Fruit fly (Drosophila melanogaster) whole organism, embryonic: ENCODE results near the gene Mettl5.

Experiments
- Ada2b ChIP-seq: fragments of 200-800 bp; sonication (Bioruptor generic); IDR thresholded peaks from 2 replicates; pipeline ENCODE4 v1.3.6; 2022; ENCODE audit warnings: missing biosample characterization, missing genetic modification characterization
- CG10366 ChIP-seq: fragments of 200-800 bp; sonication (Bioruptor generic); IDR thresholded peaks from 2 replicates; pipeline ENCODE4 v1.3.6; 2022; ENCODE audit warnings: missing biosample characterization, missing genetic modification characterization
- CG10565 ChIP-seq: fragments of 200-800 bp; sonication (Bioruptor generic); optimal IDR thresholded peaks from 3 replicates; lab custom pipeline; 2016; ENCODE audit warnings: missing biosample characterization, mild to moderate bottlenecking, missing genetic modification characterization
- CG10979 ChIP-seq: fragments of 200-800 bp; sonication (Bioruptor generic); optimal IDR thresholded peaks from 2 replicates; lab custom pipeline; 2018; ENCODE audit warnings: missing biosample characterization, mild to moderate bottlenecking, missing genetic modification characterization, moderate library complexity
- CG11695 ChIP-seq: fragments of 200-800 bp; sonication (Bioruptor generic); IDR thresholded peaks from 3 replicates; pipeline ENCODE4 v1.3.6; 2022; ENCODE audit warnings: missing biosample characterization, missing genetic modification characterization
- CG12659 ChIP-seq: fragments of 200-800 bp; sonication (Bioruptor generic); optimal IDR thresholded peaks from 3 replicates; lab custom pipeline; 2017; ENCODE audit warnings: mild to moderate bottlenecking, missing biosample characterization, missing genetic modification reagents, missing genetic modification characterization
- CG15269 ChIP-seq: fragments of 200-800 bp; sonication (Bioruptor generic); optimal IDR thresholded peaks from 2 replicates; lab custom pipeline; 2018; ENCODE audit warnings: missing biosample characterization, mild to moderate bottlenecking, missing genetic modification characterization, moderate library complexity
- CG17385 ChIP-seq: fragments of 200-800 bp; sonication (Bioruptor generic); optimal IDR thresholded peaks from 3 replicates; lab custom pipeline; 2018; ENCODE audit warnings: missing biosample characterization, mild to moderate bottlenecking, missing genetic modification characterization
- CG18262 ChIP-seq: fragments of 200-800 bp; optimal IDR thresholded peaks from 3 replicates; lab custom pipeline; 2019; ENCODE audit warnings: missing biosample characterization, mild to moderate bottlenecking, missing genetic modification characterization, moderate library complexity
- CG30403 ChIP-seq: fragments of 200-800 bp; sonication (Bioruptor generic); optimal IDR thresholded peaks from 3 replicates; lab custom pipeline; 2016; ENCODE audit warnings: missing biosample characterization, missing genetic modification characterization
- CG3847 ChIP-seq: fragments of 200-800 bp; sonication (Bioruptor generic); IDR thresholded peaks from 2 replicates; pipeline ENCODE4 v1.3.6; 2022; ENCODE audit warnings: missing biosample characterization, missing genetic modification characterization
- CG7745 ChIP-seq: fragments of 200-800 bp; sonication (Bioruptor generic); optimal IDR thresholded peaks from 2 replicates; lab custom pipeline; 2018; ENCODE audit warnings: missing biosample characterization, mild to moderate bottlenecking, missing genetic modification characterization, moderate library complexity
- CG7839 ChIP-seq: fragments of 200-800 bp; sonication (Bioruptor generic); optimal IDR thresholded peaks from 3 replicates; lab custom pipeline; 2018; ENCODE audit warnings: missing biosample characterization, mild to moderate bottlenecking, missing genetic modification characterization, moderate library complexity
- CG7987 ChIP-seq: fragments of 200-800 bp; sonication (Bioruptor generic); optimal IDR thresholded peaks from 2 replicates; lab custom pipeline; 2018; ENCODE audit warnings: missing biosample characterization, mild to moderate bottlenecking, missing genetic modification characterization, moderate library complexity
- CG9437 ChIP-seq: fragments of 200-800 bp; sonication (Bioruptor generic); optimal IDR thresholded peaks from 2 replicates; lab custom pipeline; 2018; ENCODE audit warnings: missing biosample characterization, mild to moderate bottlenecking, missing genetic modification characterization
- Dad ChIP-seq: fragments of 200-800 bp; sonication (Bioruptor generic); optimal IDR thresholded peaks from 3 replicates; lab custom pipeline; 2016; ENCODE audit warnings: missing biosample characterization, missing genetic modification characterization
- Deaf1 ChIP-seq: fragments of 200-800 bp; optimal IDR thresholded peaks from 3 replicates; lab custom pipeline; 2019; ENCODE audit warnings: missing biosample characterization, mild to moderate bottlenecking, missing genetic modification characterization, moderate library complexity
- E2f2 ChIP-seq: fragments of 200-800 bp; sonication (Bioruptor generic); IDR thresholded peaks from 2 replicates; pipeline ENCODE4 v1.3.6; 2022; ENCODE audit warnings: missing biosample characterization, missing genetic modification characterization
- Ets65A ChIP-seq: fragments of 200-800 bp; sonication (Bioruptor generic); peaks from one replicate; lab custom pipeline; 2016; ENCODE audit warnings: missing biosample characterization, missing genetic modification characterization
- Hr51 ChIP-seq, 2 experiments: fragments of 200-800 bp; sonication (Bioruptor generic); optimal IDR thresholded peaks; 2 replicates in 1 of 2; 3 replicates in 1 of 2; lab custom pipeline; 2016 to 2018; ENCODE audit warnings: missing biosample characterization in 2 of 2, missing genetic modification characterization in 2 of 2, mild to moderate bottlenecking in 1 of 2, moderate library complexity in 1 of 2
- Mad ChIP-seq: fragments of 200-800 bp; sonication (Bioruptor generic); optimal IDR thresholded peaks from 2 replicates; lab custom pipeline; 2016; ENCODE audit warnings: missing biosample characterization, missing genetic modification characterization
- Max ChIP-seq: fragments of 200-800 bp; sonication (Bioruptor generic); optimal IDR thresholded peaks from 2 replicates; lab custom pipeline; 2016; ENCODE audit warnings: missing biosample characterization, mild to moderate bottlenecking, missing genetic modification characterization
- Med ChIP-seq: fragments of 200-800 bp; sonication (Bioruptor generic); peaks from one replicate; lab custom pipeline; 2016; ENCODE audit warnings: missing biosample characterization, missing genetic modification characterization, mild to moderate bottlenecking, inconsistent platforms, moderate library complexity
- Meics ChIP-seq: fragments of 200-800 bp; sonication (Bioruptor generic); optimal IDR thresholded peaks from 2 replicates; lab custom pipeline; 2017; ENCODE audit warnings: missing biosample characterization, mild to moderate bottlenecking, missing genetic modification characterization
- NC2α ChIP-seq: fragments of 200-800 bp; sonication (Bioruptor generic); optimal IDR thresholded peaks from 2 replicates; lab custom pipeline; 2016; ENCODE audit warnings: missing biosample characterization, missing genetic modification characterization
- Oli ChIP-seq: fragments of 200-800 bp; sonication (Bioruptor generic); optimal IDR thresholded peaks from 2 replicates; lab custom pipeline; 2018; ENCODE audit warnings: missing biosample characterization, mild to moderate bottlenecking, missing genetic modification characterization, moderate library complexity
- PHDP ChIP-seq: fragments of 200-800 bp; sonication (Bioruptor generic); optimal IDR thresholded peaks from 3 replicates; lab custom pipeline; 2018; ENCODE audit warnings: missing biosample characterization, mild to moderate bottlenecking, missing genetic modification characterization, moderate library complexity
- Ssrp ChIP-seq: fragments of 200-800 bp; sonication (Bioruptor generic); optimal IDR thresholded peaks from 2 replicates; lab custom pipeline; 2018; ENCODE audit warnings: missing biosample characterization, mild to moderate bottlenecking, missing genetic modification characterization, moderate library complexity
- Stat92E ChIP-seq, 3 experiments: fragments of >200 bp in 2 of 3; fragments of 200-800 bp in 1 of 3; sonication (Bioruptor generic) in 1 of 3; optimal IDR thresholded peaks; 2 replicates each; lab custom pipeline; 2017 to 2019; ENCODE audit warnings: missing biosample characterization in 3 of 3, missing genetic modification characterization in 3 of 3, mild to moderate bottlenecking in 1 of 3, moderate library complexity in 1 of 3
- abd-A ChIP-seq: fragments of 200-800 bp; sonication (Bioruptor generic); optimal IDR thresholded peaks from 3 replicates; lab custom pipeline; 2019; ENCODE audit warnings: missing biosample characterization, mild to moderate bottlenecking, missing genetic modification characterization, moderate library complexity
- bbx ChIP-seq: fragments of 200-800 bp; sonication (Bioruptor generic); IDR thresholded peaks from 2 replicates; pipeline ENCODE4 v1.3.6; 2022; ENCODE audit warnings: missing biosample characterization, missing genetic modification characterization; ENCODE audit not compliant: partially characterized antibody
- caup ChIP-seq: fragments of 200-800 bp; sonication (Bioruptor generic); optimal IDR thresholded peaks from 3 replicates; lab custom pipeline; 2017; ENCODE audit warnings: missing biosample characterization, mild to moderate bottlenecking, missing genetic modification characterization, moderate library complexity; ENCODE audit not compliant: severe bottlenecking
- chn ChIP-seq: fragments of 200-800 bp; sonication (Bioruptor generic); optimal IDR thresholded peaks from 2 replicates; lab custom pipeline; 2016; ENCODE audit warnings: missing biosample characterization, missing genetic modification characterization
- esg ChIP-seq: fragments of 200-800 bp; sonication (Bioruptor generic); conservative IDR thresholded peaks from 2 replicates; pipeline ENCODE4 v1.3.6; 2022; ENCODE audit warnings: missing biosample characterization, missing genetic modification characterization
- eve ChIP-seq, 2 experiments: fragments of >200 bp; optimal IDR thresholded peaks; 2 replicates each; lab custom pipeline; 2017; ENCODE audit warnings: missing biosample characterization in 2 of 2, missing genetic modification characterization in 2 of 2
- grau ChIP-seq: fragments of 200-800 bp; optimal IDR thresholded peaks from 3 replicates; lab custom pipeline; 2019; ENCODE audit warnings: missing biosample characterization, mild to moderate bottlenecking, missing genetic modification characterization, moderate library complexity
- knrl ChIP-seq: fragments of 200-800 bp; sonication (Bioruptor generic); IDR thresholded peaks from 3 replicates; pipeline ENCODE4 v1.3.6; 2022; ENCODE audit warnings: missing biosample characterization, missing genetic modification characterization; ENCODE audit not compliant: partially characterized antibody
- lab ChIP-seq: fragments of 200-800 bp; sonication (Bioruptor generic); optimal IDR thresholded peaks from 3 replicates; lab custom pipeline; 2017; ENCODE audit warnings: missing biosample characterization, missing genetic modification characterization, mild to moderate bottlenecking, moderate library complexity, missing genetic modification reagents
- mam ChIP-seq: fragments of 200-800 bp; sonication (Bioruptor generic); optimal IDR thresholded peaks from 3 replicates; lab custom pipeline; 2016; ENCODE audit warnings: missing biosample characterization, missing genetic modification characterization
- nmo ChIP-seq: fragments of 200-800 bp; sonication (Bioruptor generic); optimal IDR thresholded peaks from 2 replicates; lab custom pipeline; 2018; ENCODE audit warnings: missing biosample characterization, mild to moderate bottlenecking, missing genetic modification characterization, moderate library complexity
- nom ChIP-seq: fragments of 200-800 bp; sonication (Bioruptor generic); optimal IDR thresholded peaks from 2 replicates; lab custom pipeline; 2017; ENCODE audit warnings: missing biosample characterization, missing genetic modification characterization, mild to moderate bottlenecking, moderate library complexity, missing genetic modification reagents
- otp ChIP-seq: fragments of 200-800 bp; sonication (Bioruptor generic); IDR thresholded peaks from 3 replicates; pipeline ENCODE4, ENCODE4 v1.3.6; 2022; ENCODE audit warnings: missing biosample characterization, missing genetic modification characterization
- sens ChIP-seq: fragments of 200-800 bp; sonication (Bioruptor generic); peaks from one replicate; lab custom pipeline; 2016; ENCODE audit warnings: missing biosample characterization, missing genetic modification characterization
- sisA ChIP-seq: fragments of 200-800 bp; sonication (Bioruptor generic); IDR thresholded peaks from 2 replicates; pipeline ENCODE4 v1.3.6; 2022; ENCODE audit warnings: missing biosample characterization, missing genetic modification characterization
- sqz ChIP-seq: fragments of 200-800 bp; sonication (Bioruptor generic); optimal IDR thresholded peaks from 3 replicates; lab custom pipeline; 2018; ENCODE audit warnings: missing biosample characterization, mild to moderate bottlenecking, missing genetic modification characterization
- sr ChIP-seq: fragments of 200-800 bp; sonication (Bioruptor generic); IDR thresholded peaks from 3 replicates; pipeline ENCODE4 v1.3.6; 2022; ENCODE audit warnings: missing biosample characterization, missing genetic modification characterization
- unpg ChIP-seq: fragments of 200-800 bp; sonication (Bioruptor generic); optimal IDR thresholded peaks from 3 replicates; lab custom pipeline; 2018; ENCODE audit warnings: missing biosample characterization, mild to moderate bottlenecking, missing genetic modification characterization, moderate library complexity
- vvl ChIP-seq: fragments of 200-800 bp; sonication (Bioruptor generic); IDR thresholded peaks from 2 replicates; pipeline ENCODE4 v1.3.6; 2022; ENCODE audit warnings: missing biosample characterization, missing genetic modification characterization

The Mettl5 gene

DNA sequence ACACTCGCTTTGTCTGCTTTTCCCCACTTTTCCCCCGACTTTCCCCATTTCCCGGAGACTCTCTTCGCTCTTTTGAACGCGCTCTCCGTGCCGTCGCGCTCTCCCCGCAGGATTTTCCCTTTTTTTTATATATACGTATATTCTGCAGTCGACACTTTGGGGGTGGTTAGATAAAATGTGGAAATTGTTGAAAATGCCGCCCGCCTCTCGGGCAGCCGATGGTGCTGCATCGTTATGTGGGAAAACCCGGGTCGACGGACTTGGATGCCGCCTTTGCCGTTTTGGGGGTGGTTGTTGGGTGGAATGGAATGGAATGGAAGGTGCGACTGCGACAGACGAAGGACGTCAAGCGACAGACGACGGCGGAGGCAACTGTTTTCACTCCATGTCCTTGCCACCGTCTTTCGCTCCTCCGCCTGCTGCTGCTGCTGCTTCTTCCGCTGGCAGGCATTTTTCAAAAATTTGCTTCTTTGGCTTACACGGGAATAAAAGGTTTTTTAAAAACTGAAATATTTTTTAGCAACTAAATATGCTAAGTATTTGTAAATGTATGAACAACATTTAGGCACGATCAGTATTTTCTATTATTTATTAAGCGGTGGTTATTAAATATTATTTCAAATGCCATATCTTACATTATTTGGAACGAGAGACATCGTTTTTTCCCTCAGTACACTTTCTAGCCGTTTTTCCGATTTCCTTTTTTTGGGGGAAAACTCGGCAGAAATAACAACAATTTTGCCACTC is 32.6 kb upstream of the Mettl5 start (continued):
- peak; percentile 18 for TF ChIP-seq Oli (tag; lab: Kevin White, UChicago)
- no peak for TF ChIP-seq CG3847
- peak; percentile 47 for TF ChIP-seq CG18262 (tag; lab: Kevin White, UChicago)
- TF ChIP-seq CG12659 (GFP tag; lab: Kevin White, UChicago) = peak; percentile 18
- peak; percentile 30 for TF ChIP-seq Deaf1 (tag; lab: Kevin White, UChicago)
- no peak for TF ChIP-seq CG10565 (GFP tag; lab: Kevin White, UChicago)
- TF ChIP-seq sqz = peak; percentile 19
- peak; percentile 57 for TF ChIP-seq grau
- TF ChIP-seq vvl (GFP tag; lab: Robert Waterston, UW) = peak; percentile 47; the same call in 1 of the 2 replicates
- no peak for TF ChIP-seq CG7987 (GFP tag; lab: Kevin White, UChicago)
- peak; percentile 28 for TF ChIP-seq caup (GFP tag; lab: Kevin White, UChicago)
- TF ChIP-seq Med = peak; percentile 37
- TF ChIP-seq lab (GFP tag; lab: Kevin White, UChicago) = peak; percentile 36
- TF ChIP-seq CG7839 (tag; lab: Kevin White, UChicago) = peak; percentile 52
- peak; percentile 89 for TF ChIP-seq abd-A
- TF ChIP-seq Mad = peak; percentile 3
- no peak for TF ChIP-seq otp (GFP tag; lab: Robert Waterston, UW)
- TF ChIP-seq Ssrp (tag; lab: Kevin White, UChicago) = peak; percentile 13
- peak; percentile 50 for TF ChIP-seq unpg (GFP tag; lab: Kevin White, UChicago)
- TF ChIP-seq bbx = peak; percentile 62
- 0 out of 2 replicates have a peak, but pooled peaks have one; percentile 8 for TF ChIP-seq Ada2b
- TF ChIP-seq sr = no peak
- peak; percentile 80 for TF ChIP-seq sens
- 0 out of 3 replicates have a peak, but pooled peaks have one; percentile 9 for TF ChIP-seq CG11695 (GFP tag; lab: Robert Waterston, UW)
- TF ChIP-seq Stat92E (GFP tag; optimal IDR thresholded peaks at IDR 0.05; lab: Kevin White, UChicago) = no peak
- peak; percentile 44 for TF ChIP-seq PHDP (tag; lab: Kevin White, UChicago)
- peak; percentile 9 for TF ChIP-seq nmo (GFP tag; lab: Kevin White, UChicago)
- TF ChIP-seq knrl (GFP tag; lab: Robert Waterston, UW) = no peak
- TF ChIP-seq Max (GFP tag; lab: Kevin White, UChicago) = no peak
- TF ChIP-seq esg = 0 out of 2 replicates have a peak, but pooled peaks have one; percentile 8
- TF ChIP-seq mam (GFP tag; lab: Kevin White, UChicago) = no peak
- no peak for TF ChIP-seq NC2α (GFP tag; lab: Kevin White, UChicago)
- TF ChIP-seq CG9437 (GFP tag; lab: Kevin White, UChicago) = no peak
- TF ChIP-seq CG10366 (GFP tag; lab: Robert Waterston, UW) = peak; percentile 23
- peak in 1 of 2 experiments; percentile 67 for TF ChIP-seq Hr51 (GFP tag; optimal IDR thresholded peaks at IDR 0.05; lab: Kevin White, UChicago)
- TF ChIP-seq CG7745 (tag; lab: Kevin White, UChicago) = no peak
- TF ChIP-seq CG30403 = peak; percentile 22
- peak; percentile 26 for TF ChIP-seq CG17385 (GFP tag; lab: Kevin White, UChicago)
- no peak for TF ChIP-seq nom (GFP tag; lab: Kevin White, UChicago)
- no peak for TF ChIP-seq chn (GFP tag; lab: Kevin White, UChicago)
- TF ChIP-seq Meics (GFP tag; lab: Kevin White, UChicago) = peak; percentile 43
- TF ChIP-seq Dad (GFP tag; lab: Kevin White, UChicago) = no peak
- TF ChIP-seq CG15269 (tag; lab: Kevin White, UChicago) = peak; percentile 48
- TF ChIP-seq eve (GFP tag; optimal IDR thresholded peaks at IDR 0.05; lab: Kevin White, UChicago) = peak in 1 of 2 experiments; percentile 25
- peak; percentile 64 for TF ChIP-seq Ets65A (GFP tag; lab: Kevin White, UChicago)
- TF ChIP-seq sisA (GFP tag; lab: Robert Waterston, UW) = no peak
- TF ChIP-seq CG10979 (tag; lab: Kevin White, UChicago) = peak; percentile 9
- TF ChIP-seq E2f2 = 0 out of 2 replicates have a peak, but pooled peaks have one; percentile 13
